Worm (Caenorhabditis elegans): Measurements from ENCODE around the gene str-236.

ce11 chrV:1494469-1494868 is 33.4 kb downstream of the str-236 start, which contains the start of gene spig-7:
- TF ChIP-seq ref-2 (tag; optimal IDR thresholded peaks at IDR 0.05): no peak
- TF ChIP-seq sox-2 (GFP tag; IDR thresholded peaks at IDR 0.05): no peak

All from whole organism, late embryonic.